Fruit fly (Drosophila melanogaster) whole organism, embryonic: ENCODE results near the gene Cand1.

Experiments used
- CG10462 ChIP-seq: fragments of 200-800 bp; sonication (Bioruptor generic); optimal IDR thresholded peaks from 2 replicates; lab custom pipeline; 2016; ENCODE audit warnings: missing biosample characterization, missing genetic modification characterization
- CG11085 ChIP-seq: fragments of 200-800 bp; sonication (Bioruptor generic); IDR thresholded peaks from 2 replicates; pipeline ENCODE4 v1.3.6; 2022; ENCODE audit warnings: missing biosample characterization, missing genetic modification characterization
- CG11398 ChIP-seq: fragments of 200-800 bp; sonication (Bioruptor generic); optimal IDR thresholded peaks from 2 replicates; lab custom pipeline; 2016; ENCODE audit warnings: missing biosample characterization, missing genetic modification characterization
- CG13123 ChIP-seq: fragments of 200-800 bp; sonication (Bioruptor generic); optimal IDR thresholded peaks from 2 replicates; lab custom pipeline; 2016; ENCODE audit warnings: missing biosample characterization, missing genetic modification characterization
- CG14014 ChIP-seq: fragments of 200-800 bp; sonication (Bioruptor generic); IDR thresholded peaks from 2 replicates; pipeline ENCODE4 v1.3.6; 2022; ENCODE audit warnings: missing biosample characterization, missing genetic modification characterization
- CG15011 ChIP-seq: fragments of 200-800 bp; sonication (Bioruptor generic); optimal IDR thresholded peaks from 3 replicates; lab custom pipeline; 2018; ENCODE audit warnings: missing biosample characterization, mild to moderate bottlenecking, missing genetic modification characterization
- CG15601 ChIP-seq: fragments of 200-800 bp; sonication (Bioruptor generic); optimal IDR thresholded peaks from 3 replicates; lab custom pipeline; 2019; ENCODE audit warnings: missing biosample characterization, mild to moderate bottlenecking, missing genetic modification characterization, moderate library complexity
- CG17568 ChIP-seq: fragments of 200-800 bp; sonication (Bioruptor generic); optimal IDR thresholded peaks from 2 replicates; lab custom pipeline; 2018; ENCODE audit warnings: missing biosample characterization, mild to moderate bottlenecking, missing genetic modification characterization, moderate library complexity
- CG2116 ChIP-seq: fragments of 200-800 bp; sonication (Bioruptor generic); optimal IDR thresholded peaks from 3 replicates; lab custom pipeline; 2018; ENCODE audit warnings: missing biosample characterization, mild to moderate bottlenecking, missing genetic modification characterization
- CG2199 ChIP-seq: fragments of 200-800 bp; sonication (Bioruptor generic); IDR thresholded peaks from 3 replicates; pipeline ENCODE4 v1.3.6; 2022; ENCODE audit warnings: missing biosample characterization, missing genetic modification characterization
- CG2875 ChIP-seq: fragments of 200-800 bp; sonication (Bioruptor generic); optimal IDR thresholded peaks from 2 replicates; lab custom pipeline; 2017; ENCODE audit warnings: missing biosample characterization, mild to moderate bottlenecking, missing genetic modification characterization, missing genetic modification reagents
- CG30431 ChIP-seq: fragments of 200-800 bp; sonication (Bioruptor generic); optimal IDR thresholded peaks from 2 replicates; lab custom pipeline; 2017; ENCODE audit warnings: missing biosample characterization, missing genetic modification characterization
- CG3726 ChIP-seq: fragments of 200-800 bp; sonication (Bioruptor generic); IDR thresholded peaks from 3 replicates; pipeline ENCODE4, ENCODE4 v1.3.6; 2022; ENCODE audit warnings: missing biosample characterization, missing genetic modification characterization
- CG5953 ChIP-seq: fragments of 200-800 bp; sonication (Bioruptor generic); IDR thresholded peaks from 2 replicates; pipeline ENCODE4 v1.3.6; 2022; ENCODE audit warnings: missing biosample characterization, missing genetic modification characterization
- CG6765 ChIP-seq: fragments of 200-800 bp; sonication (Bioruptor generic); optimal IDR thresholded peaks from 3 replicates; lab custom pipeline; 2017; ENCODE audit warnings: missing biosample characterization, mild to moderate bottlenecking, missing genetic modification characterization
- CG6813 ChIP-seq: fragments of 200-800 bp; sonication (Bioruptor generic); optimal IDR thresholded peaks from 2 replicates; lab custom pipeline; 2017; ENCODE audit warnings: missing biosample characterization, missing genetic modification characterization, mild to moderate bottlenecking, moderate library complexity, missing genetic modification reagents
- CG7745 ChIP-seq: fragments of 200-800 bp; sonication (Bioruptor generic); optimal IDR thresholded peaks from 2 replicates; lab custom pipeline; 2018; ENCODE audit warnings: missing biosample characterization, mild to moderate bottlenecking, missing genetic modification characterization, moderate library complexity
- CG8359 ChIP-seq: fragments of 200-800 bp; sonication (Bioruptor generic); optimal IDR thresholded peaks from 2 replicates; lab custom pipeline; 2017; ENCODE audit warnings: missing biosample characterization, mild to moderate bottlenecking, missing genetic modification characterization, borderline replicate concordance
- CG9215 ChIP-seq: fragments of 200-800 bp; sonication (Bioruptor generic); IDR thresholded peaks from 2 replicates; pipeline ENCODE4 v1.3.6; 2022; ENCODE audit warnings: missing biosample characterization, missing genetic modification characterization
- CG9437 ChIP-seq: fragments of 200-800 bp; sonication (Bioruptor generic); optimal IDR thresholded peaks from 2 replicates; lab custom pipeline; 2018; ENCODE audit warnings: missing biosample characterization, mild to moderate bottlenecking, missing genetic modification characterization
- CG9609 ChIP-seq: fragments of 200-800 bp; sonication (Bioruptor generic); optimal IDR thresholded peaks from 3 replicates; lab custom pipeline; 2016; ENCODE audit warnings: missing biosample characterization, missing genetic modification characterization
- CG9817 ChIP-seq: fragments of 200-800 bp; sonication (Bioruptor generic); optimal IDR thresholded peaks from 2 replicates; lab custom pipeline; 2018; ENCODE audit warnings: missing biosample characterization, mild to moderate bottlenecking, missing genetic modification characterization, moderate library complexity
- CG9876 ChIP-seq: fragments of 200-800 bp; sonication (Bioruptor generic); optimal IDR thresholded peaks from 2 replicates; lab custom pipeline; 2016; ENCODE audit warnings: missing biosample characterization, missing genetic modification characterization
- Dip2 ChIP-seq: fragments of 200-800 bp; sonication (Bioruptor generic); IDR thresholded peaks from 2 replicates; pipeline ENCODE4 v1.3.6; 2022; ENCODE audit warnings: missing biosample characterization, missing genetic modification characterization
- Drgx ChIP-seq: fragments of 200-800 bp; sonication (Bioruptor generic); IDR thresholded peaks from 2 replicates; pipeline ENCODE4 v1.3.6; 2022; ENCODE audit warnings: missing biosample characterization, missing genetic modification characterization
- HLH4C ChIP-seq: fragments of 200-800 bp; sonication (Bioruptor generic); IDR thresholded peaks from 3 replicates; pipeline ENCODE4 v1.3.6; 2022; ENCODE audit warnings: missing biosample characterization, missing genetic modification characterization; ENCODE audit not compliant: partially characterized antibody
- Hey ChIP-seq: fragments of 200-800 bp; sonication (Bioruptor generic); optimal IDR thresholded peaks from 3 replicates; lab custom pipeline; 2018; ENCODE audit warnings: missing biosample characterization, mild to moderate bottlenecking, missing genetic modification characterization
- MTF-1 ChIP-seq: fragments of 200-800 bp; sonication (Bioruptor generic); optimal IDR thresholded peaks from 2 replicates; lab custom pipeline; 2018; ENCODE audit warnings: missing biosample characterization, mild to moderate bottlenecking, missing genetic modification characterization, borderline replicate concordance
- Med ChIP-seq: fragments of 200-800 bp; sonication (Bioruptor generic); peaks from one replicate; lab custom pipeline; 2016; ENCODE audit warnings: missing biosample characterization, missing genetic modification characterization, mild to moderate bottlenecking, inconsistent platforms, moderate library complexity
- Meics ChIP-seq: fragments of 200-800 bp; sonication (Bioruptor generic); optimal IDR thresholded peaks from 2 replicates; lab custom pipeline; 2017; ENCODE audit warnings: missing biosample characterization, mild to moderate bottlenecking, missing genetic modification characterization
- Oli ChIP-seq: fragments of 200-800 bp; sonication (Bioruptor generic); optimal IDR thresholded peaks from 2 replicates; lab custom pipeline; 2018; ENCODE audit warnings: missing biosample characterization, mild to moderate bottlenecking, missing genetic modification characterization, moderate library complexity
- Sry-β ChIP-seq: fragments of 200-800 bp; sonication (Bioruptor generic); optimal IDR thresholded peaks from 2 replicates; lab custom pipeline; 2018; ENCODE audit warnings: missing biosample characterization, mild to moderate bottlenecking, missing genetic modification characterization, moderate library complexity
- Tbp ChIP-seq: fragments of >200 bp; optimal IDR thresholded peaks from 2 replicates; lab custom pipeline; 2018; ENCODE audit warnings: missing biosample characterization, missing genetic modification characterization
- ab ChIP-seq: fragments of 200-800 bp; sonication (Bioruptor generic); optimal IDR thresholded peaks from 2 replicates; lab custom pipeline; 2016; ENCODE audit warnings: missing biosample characterization, missing genetic modification characterization
- ap ChIP-seq: fragments of 200-800 bp; sonication (Bioruptor generic); IDR thresholded peaks from 2 replicates; pipeline ENCODE4 v1.3.6; 2022; ENCODE audit warnings: missing biosample characterization, missing genetic modification characterization
- chm ChIP-seq: fragments of 200-800 bp; sonication (Bioruptor generic); IDR thresholded peaks from 2 replicates; pipeline ENCODE4 v1.3.6; 2022; ENCODE audit warnings: missing biosample characterization, missing genetic modification characterization
- chn ChIP-seq: fragments of 200-800 bp; sonication (Bioruptor generic); optimal IDR thresholded peaks from 2 replicates; lab custom pipeline; 2016; ENCODE audit warnings: missing biosample characterization, missing genetic modification characterization
- crc ChIP-seq: fragments of 200-800 bp; sonication (Bioruptor generic); optimal IDR thresholded peaks from 2 replicates; lab custom pipeline; 2016; ENCODE audit warnings: missing biosample characterization, missing genetic modification characterization
- en ChIP-seq: fragments of 200-800 bp; sonication (Bioruptor generic); optimal IDR thresholded peaks from 2 replicates; lab custom pipeline; 2016; ENCODE audit warnings: missing biosample characterization, missing genetic modification characterization
- fd3F ChIP-seq: fragments of 200-800 bp; sonication (Bioruptor generic); optimal IDR thresholded peaks from 2 replicates; lab custom pipeline; 2018; ENCODE audit warnings: missing biosample characterization, mild to moderate bottlenecking, missing genetic modification characterization, moderate library complexity
- gsb ChIP-seq: fragments of 200-800 bp; sonication (Bioruptor generic); IDR thresholded peaks from 2 replicates; pipeline ENCODE4 v1.3.6; 2022; ENCODE audit warnings: missing biosample characterization, missing genetic modification characterization
- lilli ChIP-seq: fragments of 200-800 bp; sonication (Bioruptor generic); optimal IDR thresholded peaks from 3 replicates; lab custom pipeline; 2016; ENCODE audit warnings: missing biosample characterization, missing genetic modification characterization
- lmd ChIP-seq: fragments of 200-800 bp; sonication (Bioruptor generic); IDR thresholded peaks from 2 replicates; pipeline ENCODE4 v1.3.6; 2022; ENCODE audit warnings: missing biosample characterization, missing genetic modification characterization
- nmo ChIP-seq: fragments of 200-800 bp; sonication (Bioruptor generic); optimal IDR thresholded peaks from 2 replicates; lab custom pipeline; 2018; ENCODE audit warnings: missing biosample characterization, mild to moderate bottlenecking, missing genetic modification characterization, moderate library complexity
- onecut ChIP-seq: fragments of 200-800 bp; sonication (Bioruptor generic); IDR thresholded peaks from 2 replicates; pipeline ENCODE4 v1.3.6; 2022; ENCODE audit warnings: missing biosample characterization, missing genetic modification characterization
- slou ChIP-seq: fragments of 200-800 bp; sonication (Bioruptor generic); optimal IDR thresholded peaks from 3 replicates; lab custom pipeline; 2016; ENCODE audit warnings: missing biosample characterization, missing genetic modification characterization
- sna ChIP-seq: fragments of 200-800 bp; sonication (Bioruptor generic); IDR thresholded peaks from 2 replicates; pipeline ENCODE4 v1.3.6; 2022; ENCODE audit warnings: missing biosample characterization, missing genetic modification characterization; ENCODE audit not compliant: partially characterized antibody
- sob ChIP-seq: fragments of 200-800 bp; sonication (Bioruptor generic); IDR thresholded peaks from 2 replicates; pipeline ENCODE4 v1.3.6; 2022; ENCODE audit warnings: missing biosample characterization, missing genetic modification characterization
- sr ChIP-seq: fragments of 200-800 bp; sonication (Bioruptor generic); IDR thresholded peaks from 3 replicates; pipeline ENCODE4 v1.3.6; 2022; ENCODE audit warnings: missing biosample characterization, missing genetic modification characterization
- stc ChIP-seq: fragments of 200-800 bp; sonication (Bioruptor generic); IDR thresholded peaks from 2 replicates; pipeline ENCODE4 v1.3.6; 2022; ENCODE audit warnings: missing biosample characterization, missing genetic modification characterization
- ttk ChIP-seq: fragments of 200-800 bp; sonication (Bioruptor generic); IDR thresholded peaks from 2 replicates; pipeline ENCODE4 v2.1.2; 2022; ENCODE audit warnings: missing biosample characterization, missing genetic modification characterization
- zf30C ChIP-seq: fragments of 200-800 bp; sonication (Bioruptor generic); optimal IDR thresholded peaks from 3 replicates; lab custom pipeline; 2018; ENCODE audit warnings: missing biosample characterization, mild to moderate bottlenecking, missing genetic modification characterization

Gene Cand1

dm6 chr2L:10334854-10335277 lies 27.6 kb downstream of the Cand1 start (continued):
- no peak for TF ChIP-seq CG9215 (GFP tag; lab: Robert Waterston, UW)
- TF ChIP-seq chm = no peak; the same call in 1 of the 2 replicates
- TF ChIP-seq lilli = peak; percentile 51
- no peak for TF ChIP-seq Hey
- TF ChIP-seq CG5953 (GFP tag; lab: Robert Waterston, UW) = 0 out of 2 replicates have a peak, but pooled peaks have one; percentile 19
- no peak for TF ChIP-seq zf30C (GFP tag; lab: Kevin White, UChicago)
- TF ChIP-seq CG11085 = no peak
- TF ChIP-seq CG15601 (tag; lab: Kevin White, UChicago) = peak; percentile 77
- peak; percentile 66 for TF ChIP-seq Meics
- no peak for TF ChIP-seq gsb
- peak; percentile 53 for TF ChIP-seq CG2875
- peak; percentile 66 for TF ChIP-seq CG7745 (tag; lab: Kevin White, UChicago)
- no peak for TF ChIP-seq en (GFP tag; lab: Kevin White, UChicago)
- no peak for TF ChIP-seq CG3726 (GFP tag; lab: Robert Waterston, UW)
- TF ChIP-seq CG30431 = no peak
- no peak for TF ChIP-seq CG9817 (tag; lab: Kevin White, UChicago)
- TF ChIP-seq HLH4C (GFP tag; lab: Robert Waterston, UW) = no peak
- TF ChIP-seq CG13123 (GFP tag; lab: Kevin White, UChicago) = peak; percentile 30
- peak; percentile 51 for TF ChIP-seq ab (GFP tag; lab: Kevin White, UChicago)
- TF ChIP-seq CG6765 (GFP tag; lab: Kevin White, UChicago) = peak; percentile 77
- TF ChIP-seq Med (GFP tag; lab: Kevin White, UChicago) = peak; percentile 93
- TF ChIP-seq sr (GFP tag; lab: Robert Waterston, UW) = no peak
- TF ChIP-seq CG8359 = no peak
- no peak for TF ChIP-seq ttk
- TF ChIP-seq CG6813 = peak; percentile 66
- TF ChIP-seq Oli (tag; lab: Kevin White, UChicago) = no peak
- TF ChIP-seq nmo (GFP tag; lab: Kevin White, UChicago) = peak; percentile 35
- peak; percentile 86; the same call in 2 of the 3 replicates for TF ChIP-seq CG2199 (GFP tag; lab: Robert Waterston, UW)
- TF ChIP-seq Tbp (GFP tag; lab: Kevin White, UChicago) = no peak
- peak; percentile 72 for TF ChIP-seq CG17568 (GFP tag; lab: Kevin White, UChicago)
- peak; percentile 71 for TF ChIP-seq stc
- TF ChIP-seq slou = no peak
- no peak for TF ChIP-seq chn (GFP tag; lab: Kevin White, UChicago)
- TF ChIP-seq CG2116 (GFP tag; lab: Kevin White, UChicago) = no peak
- peak; percentile 63 for TF ChIP-seq sna (GFP tag; lab: Robert Waterston, UW)
- no peak for TF ChIP-seq crc (GFP tag; lab: Kevin White, UChicago)
- TF ChIP-seq Dip2 (GFP tag; lab: Robert Waterston, UW) = no peak
- TF ChIP-seq CG11398 = peak; percentile 30
- no peak for TF ChIP-seq CG10462 (GFP tag; lab: Kevin White, UChicago)
- peak; percentile 74 for TF ChIP-seq onecut (GFP tag; lab: Robert Waterston, UW)
- TF ChIP-seq CG9609 (GFP tag; lab: Kevin White, UChicago) = peak; percentile 26
- no peak for TF ChIP-seq ap (GFP tag; lab: Robert Waterston, UW)
- TF ChIP-seq CG9876 = no peak
- peak; percentile 72; the same call in 1 of the 2 replicates for TF ChIP-seq sob (GFP tag; lab: Robert Waterston, UW)
- peak; percentile 45 for TF ChIP-seq CG15011 (GFP tag; lab: Kevin White, UChicago)
- no peak for TF ChIP-seq CG9437 (GFP tag; lab: Kevin White, UChicago)
- no peak for TF ChIP-seq Drgx (GFP tag; lab: Robert Waterston, UW)
- no peak for TF ChIP-seq lmd
- TF ChIP-seq Sry-β = peak; percentile 17
- TF ChIP-seq CG14014 (GFP tag; lab: Robert Waterston, UW) = peak; percentile 56; the same call in 1 of the 2 replicates
- peak; percentile 24 for TF ChIP-seq fd3F
- peak; percentile 74 for TF ChIP-seq MTF-1 (GFP tag; lab: Kevin White, UChicago)
